Worm (Caenorhabditis elegans) whole organism, L3 larva: ENCODE results near the gene kxd-1.

Source experiments
- ZK546.5 ChIP-seq: sonication (generic microtip); optimal IDR thresholded peaks from 2 replicates; lab custom pipeline; 2017; ENCODE audit warnings: missing biosample characterization, missing genetic modification characterization
- ama-1 ChIP-seq: fragments of 150-350 bp; optimal IDR thresholded peaks from 2 replicates; lab custom pipeline; 2018
- ceh-16 ChIP-seq: sonication (generic microtip); optimal IDR thresholded peaks from 2 replicates; lab custom pipeline; 2017; ENCODE audit warnings: missing biosample characterization, missing genetic modification characterization
- ceh-28 ChIP-seq: fragments of 150-350 bp; optimal IDR thresholded peaks from 2 replicates; lab custom pipeline; 2014; ENCODE audit warnings: missing biosample characterization, missing genetic modification reagents, missing genetic modification characterization

DNA sequence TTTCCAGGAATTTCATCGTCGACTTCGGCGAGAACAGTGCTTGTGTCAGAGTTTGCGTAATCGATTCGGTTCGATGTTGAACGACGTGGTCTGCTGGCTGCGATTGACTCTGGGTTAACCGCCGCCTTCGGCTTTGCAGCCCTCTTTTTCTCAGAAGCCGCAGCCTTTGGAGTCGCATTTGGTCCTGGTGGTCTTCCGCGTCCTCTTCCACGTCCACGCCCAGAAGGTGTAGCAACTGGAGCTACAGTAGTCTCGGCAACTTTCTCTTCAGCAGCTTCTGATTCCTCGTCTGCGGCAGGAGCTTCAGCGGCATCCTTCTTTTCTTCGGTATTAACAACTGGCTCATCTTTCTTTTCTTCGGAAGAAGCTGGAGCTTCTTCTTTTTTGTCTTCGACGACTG lies 26.5 kb upstream of the kxd-1 start:
- TF ChIP-seq ceh-28 (tag; lab: Kevin White, UChicago) (no peak), ZK546.5 (tag; lab: Kevin White, UChicago) (no peak), ama-1 (lab: Kevin White, UChicago) (no peak), ceh-16 (no peak)
